Fruit fly (Drosophila melanogaster) whole organism, prepupa: ENCODE data around the gene Cad87A.

Experiments
- CG10669 ChIP-seq: fragments of 200-800 bp; sonication (Bioruptor generic); optimal IDR thresholded peaks from 3 replicates; lab custom pipeline; 2018; ENCODE audit warnings: missing biosample characterization, mild to moderate bottlenecking, missing genetic modification characterization, moderate library complexity
- CG4318 ChIP-seq: fragments of 200-800 bp; sonication (Bioruptor generic); optimal IDR thresholded peaks from 3 replicates; lab custom pipeline; 2017; ENCODE audit warnings: missing biosample characterization, mild to moderate bottlenecking, missing genetic modification characterization
- CG7368 ChIP-seq: fragments of 200-800 bp; sonication (Bioruptor generic); optimal IDR thresholded peaks from 3 replicates; lab custom pipeline; 2016; ENCODE audit warnings: missing biosample characterization, missing genetic modification characterization
- CG8632 ChIP-seq: fragments of 200-800 bp; sonication (Bioruptor generic); optimal IDR thresholded peaks from 3 replicates; lab custom pipeline; 2016; ENCODE audit warnings: missing biosample characterization, missing genetic modification characterization
- CG9139 ChIP-seq: fragments of 200-800 bp; sonication (Bioruptor generic); optimal IDR thresholded peaks from 3 replicates; lab custom pipeline; 2017; ENCODE audit warnings: missing biosample characterization, mild to moderate bottlenecking, missing genetic modification characterization
- Eip75B ChIP-seq: fragments of 200-800 bp; sonication (Bioruptor generic); optimal IDR thresholded peaks from 3 replicates; lab custom pipeline; 2016; ENCODE audit warnings: missing biosample characterization, missing genetic modification characterization
- Eip78C ChIP-seq: fragments of 200-800 bp; sonication (Bioruptor generic); peaks from one replicate; lab custom pipeline; 2016; ENCODE audit warnings: missing biosample characterization, missing genetic modification characterization
- Hr39 ChIP-seq: fragments of 200-800 bp; sonication (Bioruptor generic); optimal IDR thresholded peaks from 2 replicates; lab custom pipeline; 2016; ENCODE audit warnings: missing biosample characterization, missing genetic modification characterization
- Lpt ChIP-seq: fragments of 200-800 bp; sonication (Bioruptor generic); optimal IDR thresholded peaks from 3 replicates; lab custom pipeline; 2016; ENCODE audit warnings: missing biosample characterization, missing genetic modification characterization
- Sox102F ChIP-seq: fragments of 200-800 bp; sonication (Bioruptor generic); optimal IDR thresholded peaks from 2 replicates; lab custom pipeline; 2016; ENCODE audit warnings: missing biosample characterization, mild to moderate bottlenecking, missing genetic modification characterization
- achi ChIP-seq: fragments of 200-800 bp; sonication (Bioruptor generic); optimal IDR thresholded peaks from 3 replicates; lab custom pipeline; 2016; ENCODE audit warnings: missing biosample characterization, missing genetic modification characterization
- dac ChIP-seq: fragments of 200-800 bp; sonication (Bioruptor generic); optimal IDR thresholded peaks from 2 replicates; lab custom pipeline; 2017; ENCODE audit warnings: missing biosample characterization, mild to moderate bottlenecking, missing genetic modification characterization
- net ChIP-seq: fragments of 200-800 bp; sonication (Bioruptor generic); optimal IDR thresholded peaks from 3 replicates; lab custom pipeline; 2016; ENCODE audit warnings: missing biosample characterization, missing genetic modification characterization

dm6 chr3R:11933903-11934302, 15.0 kb downstream of the Cad87A start:
- TF ChIP-seq net, result peak; percentile 12
- no peak for TF ChIP-seq Sox102F (GFP tag; lab: Kevin White, UChicago)
- TF ChIP-seq CG10669 (GFP tag; lab: Kevin White, UChicago), result no peak
- TF ChIP-seq CG9139, result no peak
- no peak for TF ChIP-seq CG4318
- TF ChIP-seq CG8632, result no peak
- no peak for TF ChIP-seq Eip75B
- no peak for TF ChIP-seq dac (GFP tag; lab: Kevin White, UChicago)
- TF ChIP-seq achi, result no peak
- no peak for TF ChIP-seq Eip78C (GFP tag; lab: Kevin White, UChicago)
- TF ChIP-seq Hr39, result no peak
- TF ChIP-seq CG7368 (GFP tag; lab: Kevin White, UChicago), result no peak
- TF ChIP-seq Lpt, result no peak
